Worm (Caenorhabditis elegans): ENCODE results near the gene rrf-3.

Gene rrf-3

ce11 chrII:8138015-8138546, 24.2 kb upstream of the rrf-3 start, which contains the start of gene cdc-48.2:
Gene cdc-48.2, plus strand, starts transcription at chrII:8138496.
- TF ChIP-seq unc-62 (GFP tag; optimal IDR thresholded peaks at IDR 0.05), result no peak

DNA sequence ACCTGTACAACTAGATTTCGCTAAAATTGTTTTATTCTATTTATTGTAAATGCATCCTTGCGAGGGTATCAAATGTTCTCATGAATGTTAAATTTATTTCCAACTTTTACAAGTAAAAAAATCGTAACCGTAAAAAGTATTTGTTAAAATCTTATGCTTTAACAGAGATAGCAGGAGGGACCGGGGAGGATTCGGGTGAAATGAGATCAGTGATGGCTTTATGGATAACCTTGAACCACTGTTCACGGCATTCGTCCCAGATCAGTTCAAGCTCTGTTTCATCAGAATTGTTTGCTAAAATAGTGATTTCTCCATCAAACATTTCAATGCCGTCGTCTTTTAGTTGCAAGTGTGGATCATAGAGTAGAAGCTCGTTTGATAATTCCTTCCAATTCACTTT, 21.1 kb upstream of the rrf-3 start:
- TF ChIP-seq unc-62 (GFP tag; optimal IDR thresholded peaks at IDR 0.05), result no peak

DNA sequence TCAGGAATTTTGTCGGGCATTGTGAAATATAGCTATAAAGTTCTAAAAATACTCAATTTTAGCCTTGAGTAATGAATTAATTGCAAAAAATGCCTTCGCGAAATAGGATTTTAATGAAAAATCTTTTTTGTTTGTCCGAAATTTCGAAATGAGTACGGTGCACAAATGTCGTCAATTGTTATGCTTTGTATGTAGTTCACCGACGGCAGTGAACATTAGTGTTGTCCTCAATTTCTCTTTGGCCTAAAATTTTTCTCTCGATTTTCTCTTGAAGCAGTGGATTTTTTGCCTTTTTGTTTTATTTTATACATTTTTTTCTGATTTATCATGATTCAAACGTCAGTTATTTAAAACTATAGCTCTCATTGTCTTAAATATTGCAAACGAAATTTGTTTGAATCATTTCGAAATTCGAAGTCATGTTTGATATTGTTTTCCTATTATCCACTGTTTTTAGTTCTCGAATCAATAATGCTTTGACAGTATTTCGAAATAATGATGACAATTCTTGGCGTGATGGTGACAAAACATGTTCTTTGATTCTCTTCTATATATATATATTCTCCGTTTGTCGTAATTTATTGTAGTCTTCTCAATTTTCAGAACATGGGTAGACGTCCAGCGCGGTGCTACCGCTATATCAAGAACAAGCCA, 18.9 kb upstream of the rrf-3 start, which contains the start of the genes ints-11 and rpl-10:
TSS of gene ints-11 (minus strand) at position 201 of the 654 bp plus-strand sequence.
TSS of gene rpl-10 (plus strand) at position 604 of the 654 bp plus-strand sequence.
- no peak for TF ChIP-seq unc-62 (GFP tag; optimal IDR thresholded peaks at IDR 0.05)

ce11 chrII:8144543-8144942, 17.7 kb upstream of the rrf-3 start, which contains the start of gene F10B5.2:
Gene F10B5.2, plus strand, starts transcription at chrII:8144762.
- no peak for TF ChIP-seq unc-62 (GFP tag; optimal IDR thresholded peaks at IDR 0.05)

DNA sequence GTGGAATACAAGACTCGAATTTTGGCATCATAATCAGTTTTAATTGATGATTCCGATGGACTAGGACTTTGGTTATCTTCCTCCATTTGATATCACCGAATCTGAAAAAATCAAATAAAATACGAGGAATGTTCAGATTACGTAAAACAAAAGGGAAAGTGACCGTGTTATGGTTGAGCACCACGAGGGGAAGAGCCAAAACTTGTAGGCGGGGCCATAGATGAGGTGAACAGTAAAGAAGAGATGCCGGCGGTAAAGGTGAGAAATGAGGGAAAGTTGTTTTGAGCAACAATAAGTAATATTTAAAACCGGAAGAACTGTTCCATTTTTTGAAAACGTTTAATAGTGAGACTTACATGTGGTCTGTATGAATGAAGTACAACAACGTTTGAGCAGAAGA, 12.3 kb upstream of the rrf-3 start, which contains the start of gene F10B5.3:
TSS of gene F10B5.3 (minus strand) at position 101 of the 400 bp plus-strand sequence.
- TF ChIP-seq unc-62 (GFP tag; optimal IDR thresholded peaks at IDR 0.05), result no peak

DNA sequence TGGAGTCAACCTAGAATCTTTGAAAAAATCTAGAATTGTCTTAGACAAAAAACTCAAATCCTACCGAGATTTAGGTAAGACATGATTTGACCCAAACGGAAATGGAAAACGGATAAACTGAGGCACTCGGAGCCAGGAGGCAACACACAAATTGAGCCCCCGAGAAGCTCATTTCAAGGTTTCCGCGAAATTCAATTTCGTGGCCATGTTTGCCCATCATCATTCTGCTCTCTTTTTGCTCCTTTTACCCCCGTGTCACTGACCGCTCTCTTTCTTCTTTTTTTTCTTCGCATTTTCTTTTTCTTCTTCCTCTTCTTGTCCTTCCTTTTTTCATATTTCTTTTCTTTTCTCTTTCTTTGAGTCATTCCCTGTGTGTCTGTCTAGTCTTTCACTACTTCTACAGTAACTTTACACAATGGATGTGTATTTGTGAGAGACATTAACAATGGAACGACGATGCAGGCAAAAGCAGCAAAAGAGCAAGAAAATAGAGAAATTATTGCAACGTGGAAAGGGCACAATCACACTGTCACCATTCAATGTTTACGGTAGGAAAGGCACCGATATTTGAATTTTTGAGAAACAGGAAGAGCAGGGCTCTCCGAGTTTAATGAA, 9.4 kb upstream of the rrf-3 start:
- no peak for TF ChIP-seq unc-62 (GFP tag; optimal IDR thresholded peaks at IDR 0.05)

DNA sequence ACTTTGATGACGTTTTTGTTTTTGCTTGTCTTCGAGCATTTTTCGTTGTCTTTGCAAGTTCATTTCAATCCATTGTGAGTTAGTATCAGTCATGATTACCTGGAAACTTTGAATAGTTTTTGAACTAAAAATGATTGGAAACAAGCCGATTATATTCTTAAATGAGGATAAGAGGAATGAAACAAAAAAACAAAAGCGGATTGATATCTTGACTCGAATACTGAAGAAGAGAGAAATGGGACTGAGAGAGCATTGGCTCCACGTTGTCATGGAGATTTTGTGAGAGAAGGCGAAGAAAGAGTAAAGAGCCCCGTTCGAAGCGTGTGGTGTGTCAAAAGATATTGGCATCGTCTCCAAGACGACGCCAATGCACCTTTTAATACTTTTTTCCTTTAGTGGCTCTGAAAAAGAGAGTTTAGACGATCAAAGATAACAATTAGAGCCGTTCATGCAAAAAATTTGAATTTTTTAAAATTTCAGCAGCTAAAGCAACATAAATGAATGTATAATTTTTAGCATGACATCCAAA, 5.4 kb upstream of the rrf-3 start, which contains the start of the genes tub-1 and tmem-138:
TSS of gene tub-1 (minus strand) at position 101 of the 529 bp plus-strand sequence.
TSS of gene tmem-138 (plus strand) at position 479 of the 529 bp plus-strand sequence.
- TF ChIP-seq unc-62 (GFP tag; optimal IDR thresholded peaks at IDR 0.05), result no peak

- no peak for TF ChIP-seq unc-62 (GFP tag; optimal IDR thresholded peaks at IDR 0.05)
Measured at ce11 chrII:8157991-8158390, 4.3 kb upstream of the rrf-3 start, which contains the start of gene pch-2. Gene pch-2, plus strand, starts transcription at chrII:8158349.

- TF ChIP-seq unc-62 (GFP tag; optimal IDR thresholded peaks at IDR 0.05), result no peak
Measured at ce11 chrII:8160916-8161315, 1.3 kb upstream of the rrf-3 start.

DNA sequence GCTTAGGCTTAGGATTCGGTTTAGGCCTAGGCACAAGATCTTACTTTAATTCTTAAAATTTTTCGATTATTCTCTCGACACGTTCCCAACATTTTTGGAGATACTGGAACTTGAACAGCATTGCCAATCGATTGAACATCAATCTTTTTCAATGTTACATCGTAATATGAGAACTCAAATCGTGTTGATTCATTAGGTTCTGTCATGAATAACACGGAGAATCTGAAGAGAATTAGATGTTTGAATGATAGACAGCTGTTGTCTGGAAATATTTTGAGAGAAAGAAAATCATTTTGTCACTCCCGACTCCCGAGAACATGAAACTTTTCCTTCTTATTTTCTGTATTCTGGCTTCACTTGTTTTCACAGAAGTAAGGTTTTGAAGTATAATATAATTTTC, 7.0 kb downstream of the rrf-3 start, which contains the start of gene T05C12.15:
TSS of gene T05C12.15 (plus strand) at position 301 of the 400 bp plus-strand sequence.
- no peak for TF ChIP-seq unc-62 (GFP tag; optimal IDR thresholded peaks at IDR 0.05)

- no peak for TF ChIP-seq unc-62 (GFP tag; optimal IDR thresholded peaks at IDR 0.05)
Measured at ce11 chrII:8170374-8170773, 8.1 kb downstream of the rrf-3 start, which contains the start of gene T05C12.11. Gene T05C12.11, minus strand, starts transcription at chrII:8170474.

ce11 chrII:8173449-8173848, 11.2 kb downstream of the rrf-3 start, which contains the start of the genes decr-1.3 and T05C12.1:
Gene decr-1.3, minus strand, starts transcription at chrII:8173549.
Gene T05C12.1, plus strand, starts transcription at chrII:8173680.
- no peak for TF ChIP-seq unc-62 (GFP tag; optimal IDR thresholded peaks at IDR 0.05)

- TF ChIP-seq unc-62 (GFP tag; optimal IDR thresholded peaks at IDR 0.05), result no peak
Measured at ce11 chrII:8174148-8174547, 11.9 kb downstream of the rrf-3 start.

ce11 chrII:8177095-8177494, 14.8 kb downstream of the rrf-3 start, which contains the start of gene acr-14:
Gene acr-14, minus strand, starts transcription at chrII:8177195.
- no peak for TF ChIP-seq unc-62 (GFP tag; optimal IDR thresholded peaks at IDR 0.05)

ce11 chrII:8178614-8179013, 16.3 kb downstream of the rrf-3 start:
- TF ChIP-seq unc-62 (GFP tag; optimal IDR thresholded peaks at IDR 0.05), result no peak

- TF ChIP-seq unc-62 (GFP tag; optimal IDR thresholded peaks at IDR 0.05), result no peak
Measured at ce11 chrII:8180281-8180680, 18.0 kb downstream of the rrf-3 start, which contains the start of gene T05C12.4. Gene T05C12.4, minus strand, starts transcription at chrII:8180381.

All from whole organism, dauer.